Fruit fly (Drosophila melanogaster): ENCODE data around the gene Oseg5.

Oseg5 gene

dm6 chr2L:20857791-20858190, 22.2 kb upstream of the Oseg5 start, which contains the start of gene CG14400:
TSS of gene CG14400 (minus strand) at chr2L:20857891.
- TF ChIP-seq Poxn (GFP tag; IDR thresholded peaks at IDR 0.05) (no peak), Dip2 (GFP tag; IDR thresholded peaks at IDR 0.05) (no peak), zen (tag; optimal IDR thresholded peaks at IDR 0.05) (no peak), dm (GFP tag; optimal IDR thresholded peaks at IDR 0.05) (no peak), Hsf (GFP tag; optimal IDR thresholded peaks at IDR 0.05) (no peak), Rfx (GFP tag; IDR thresholded peaks at IDR 0.05) (no peak), Hr78 (GFP tag; optimal IDR thresholded peaks at IDR 0.05) (no peak), CG16815 (GFP tag; optimal IDR thresholded peaks at IDR 0.05) (no peak)

DNA sequence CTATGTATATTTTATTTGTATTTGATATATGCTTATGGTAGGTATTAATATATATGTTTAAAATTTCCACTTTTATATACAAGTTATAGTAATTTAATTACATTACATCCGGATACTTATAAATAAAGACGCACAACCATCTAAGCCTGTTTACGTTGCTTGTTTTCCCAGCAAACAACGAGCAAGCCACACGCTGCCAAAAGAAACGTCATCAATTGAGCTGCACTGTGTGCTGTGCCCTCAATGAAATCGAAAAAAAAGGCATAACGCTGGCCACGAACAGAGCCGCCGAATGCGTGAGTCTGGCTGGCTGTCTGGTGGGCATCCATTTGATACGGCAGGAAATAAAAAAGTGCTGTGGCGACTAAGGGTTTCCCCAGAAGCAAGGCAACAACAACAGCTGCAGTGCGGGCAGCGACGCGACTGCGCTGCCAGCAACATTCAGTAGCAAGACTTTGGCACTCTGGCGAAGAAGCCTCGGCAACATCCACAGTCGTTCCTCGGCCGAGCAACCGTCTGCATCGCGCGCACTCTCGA, 16.5 kb upstream of the Oseg5 start, which contains the start of gene twit:
Gene twit (plus strand): TSS at position 487 of the 537 bp plus-strand sequence.
- TF ChIP-seq CG10979 (tag; optimal IDR thresholded peaks at IDR 0.05) (no peak), sens (GFP tag) (no peak), bsh (GFP tag; optimal IDR thresholded peaks at IDR 0.05) (peak in 1 of 2 experiments; percentile 33), CG17385 (GFP tag; optimal IDR thresholded peaks at IDR 0.05) (no peak), CG12942 (GFP tag; optimal IDR thresholded peaks at IDR 0.05) (no peak), hb (GFP tag; IDR thresholded peaks at IDR 0.05; ENCODE audit: partially characterized antibody) (no peak), CG12744 (GFP tag; optimal IDR thresholded peaks at IDR 0.05) (no peak), CG3407 (GFP tag; optimal IDR thresholded peaks at IDR 0.05) (peak; percentile 41), Mad (GFP tag; optimal IDR thresholded peaks at IDR 0.05) (no peak), Asciz (GFP tag; optimal IDR thresholded peaks at IDR 0.05) (no peak), repo (GFP tag; optimal IDR thresholded peaks at IDR 0.05) (no peak), CG11696 (GFP tag; IDR thresholded peaks at IDR 0.05) (no peak), CG2120 (GFP tag; optimal IDR thresholded peaks at IDR 0.05) (no peak), ase (GFP tag; IDR thresholded peaks at IDR 0.05) (no peak), trem (tag; optimal IDR thresholded peaks at IDR 0.05) (no peak), Sox102F (GFP tag; optimal IDR thresholded peaks at IDR 0.05) (peak; percentile 20), mam (GFP tag; optimal IDR thresholded peaks at IDR 0.05) (no peak), CG15514 (GFP tag; optimal IDR thresholded peaks at IDR 0.05) (no peak), CG7928 (GFP tag; optimal IDR thresholded peaks at IDR 0.05) (no peak), CG4707 (GFP tag; optimal IDR thresholded peaks at IDR 0.05) (peak; percentile 17), Med (GFP tag) (peak; percentile 44), CG1832 (GFP tag; optimal IDR thresholded peaks at IDR 0.05) (no peak), CG5245 (GFP tag; optimal IDR thresholded peaks at IDR 0.05) (no peak), Ets65A (GFP tag) (peak; percentile 52), cato (GFP tag; optimal IDR thresholded peaks at IDR 0.05; ENCODE audit: borderline replicate concordance) (no peak), CG9437 (GFP tag; optimal IDR thresholded peaks at IDR 0.05) (no peak), bab2 (GFP tag; optimal IDR thresholded peaks at IDR 0.05) (no peak), E2f1 (GFP tag; IDR thresholded peaks at IDR 0.05) (no peak), CG17359 (tag; optimal IDR thresholded peaks at IDR 0.05) (peak; percentile 14), Deaf1 (tag; optimal IDR thresholded peaks at IDR 0.05) (peak; percentile 56), h (optimal IDR thresholded peaks at IDR 0.05) (no peak), Ptx1 (GFP tag; IDR thresholded peaks at IDR 0.05) (0 out of 2 replicates have a peak, but pooled peaks have one; percentile 8), crol (GFP tag; IDR thresholded peaks at IDR 0.05) (no peak), NC2α (GFP tag; optimal IDR thresholded peaks at IDR 0.05) (no peak), CG11093 (GFP tag; IDR thresholded peaks at IDR 0.05) (no peak), CG7745 (tag; optimal IDR thresholded peaks at IDR 0.05) (no peak), CG9817 (tag; optimal IDR thresholded peaks at IDR 0.05) (no peak), Taf1 (GFP tag; IDR thresholded peaks at IDR 0.05) (no peak), wek (GFP tag; optimal IDR thresholded peaks at IDR 0.05) (peak; percentile 1), CG6654 (GFP tag; optimal IDR thresholded peaks at IDR 0.05) (no peak), ac (GFP tag; optimal IDR thresholded peaks at IDR 0.05) (no peak), pb (GFP tag; optimal IDR thresholded peaks at IDR 0.05) (no peak)

Measured in whole organism, embryonic.